Worm (Caenorhabditis elegans) whole organism, young adult: Measurements from ENCODE around the gene T04A6.2.

Experiments used
- B0336.3 ChIP-seq: fragments of 200-800 bp; sonication (Bioruptor generic); IDR thresholded peaks from 2 replicates; pipeline ENCODE4 v1.3.6; 2022; ENCODE audit warnings: missing genetic modification characterization, missing compliant biosample characterization
- C06A6.2 ChIP-seq: fragments of 200-800 bp; sonication (Bioruptor generic); conservative IDR thresholded peaks from 2 replicates; pipeline ENCODE4 v1.3.6; 2022; ENCODE audit warnings: missing genetic modification characterization, missing compliant biosample characterization
- F10E7.11 ChIP-seq: sonication (generic microtip); optimal IDR thresholded peaks from 2 replicates; lab custom pipeline; 2017; ENCODE audit warnings: mild to moderate bottlenecking, missing genetic modification characterization, moderate library complexity, missing compliant biosample characterization
- F37B4.10 ChIP-seq: fragments of 200-800 bp; sonication (Bioruptor generic); IDR thresholded peaks from 2 replicates; pipeline ENCODE4 v1.3.6; 2022; ENCODE audit warnings: missing genetic modification characterization, missing compliant biosample characterization
- F57C9.4 ChIP-seq: sonication (generic microtip); optimal IDR thresholded peaks from 2 replicates; lab custom pipeline; 2017; ENCODE audit warnings: mild to moderate bottlenecking, missing genetic modification characterization, missing compliant biosample characterization
- Y53F4B.3 ChIP-seq: fragments of 200-800 bp; sonication (Bioruptor generic); IDR thresholded peaks from 2 replicates; pipeline ENCODE4 v1.3.6; 2022; ENCODE audit warnings: missing genetic modification reagents, missing genetic modification characterization, missing compliant biosample characterization
- Y53G8AR.9 ChIP-seq: fragments of 200-800 bp; sonication (Bioruptor generic); conservative IDR thresholded peaks from 2 replicates; pipeline ENCODE4 v1.3.6; 2022; ENCODE audit warnings: missing genetic modification reagents, missing genetic modification characterization, missing compliant biosample characterization
- Y67H2A.10 ChIP-seq: fragments of 200-800 bp; sonication (Bioruptor generic); conservative IDR thresholded peaks from 2 replicates; pipeline ENCODE4 v1.3.6; 2022; ENCODE audit warnings: missing genetic modification reagents, missing genetic modification characterization, missing compliant biosample characterization
- ZK185.1 ChIP-seq: sonication (generic microtip); optimal IDR thresholded peaks from 2 replicates; lab custom pipeline; 2016; ENCODE audit warnings: mild to moderate bottlenecking, missing genetic modification characterization, missing compliant biosample characterization; ENCODE audit not compliant: poor library complexity, severe bottlenecking
- aptf-3 ChIP-seq: fragments of 200-800 bp; sonication (Bioruptor generic); IDR thresholded peaks from 2 replicates; pipeline ENCODE4 v1.3.6; 2022; ENCODE audit warnings: missing genetic modification characterization, missing compliant biosample characterization
- atf-7 ChIP-seq: sonication (generic microtip); optimal IDR thresholded peaks from 2 replicates; lab custom pipeline; 2017; ENCODE audit warnings: mild to moderate bottlenecking, missing genetic modification characterization, missing compliant biosample characterization
- athp-1 ChIP-seq: sonication (generic microtip); optimal IDR thresholded peaks from 2 replicates; lab custom pipeline; 2017; ENCODE audit warnings: mild to moderate bottlenecking, missing genetic modification characterization, missing compliant biosample characterization
- attf-5 ChIP-seq: fragments of 200-800 bp; sonication (Bioruptor generic); optimal IDR thresholded peaks from 2 replicates; lab custom pipeline; 2018; ENCODE audit warnings: mild to moderate bottlenecking, missing genetic modification characterization, missing compliant biosample characterization
- bed-1 ChIP-seq: fragments of 200-800 bp; sonication (Bioruptor generic); IDR thresholded peaks from 2 replicates; pipeline ENCODE4 v1.3.6; 2022; ENCODE audit warnings: missing genetic modification reagents, missing genetic modification characterization, missing compliant biosample characterization
- ccch-3 ChIP-seq: fragments of 200-800 bp; sonication (Bioruptor generic); optimal IDR thresholded peaks from 2 replicates; lab custom pipeline; 2018; ENCODE audit warnings: mild to moderate bottlenecking, missing genetic modification characterization, missing compliant biosample characterization
- ceh-40 ChIP-seq: fragments of 200-800 bp; sonication (Bioruptor generic); IDR thresholded peaks from 2 replicates; pipeline ENCODE4 v1.3.6; 2022; ENCODE audit warnings: missing genetic modification characterization, missing compliant biosample characterization
- dox-1 ChIP-seq: fragments of 200-800 bp; sonication (Bioruptor generic); IDR thresholded peaks from 2 replicates; pipeline ENCODE4 v1.3.6; 2022; ENCODE audit warnings: missing genetic modification reagents, missing genetic modification characterization, missing compliant biosample characterization
- dpl-1 ChIP-seq: fragments of 150-350 bp; optimal IDR thresholded peaks from 2 replicates; lab custom pipeline; 2014; ENCODE audit warnings: missing biosample characterization, missing genetic modification reagents, missing genetic modification characterization
- efl-1 ChIP-seq: fragments of 150-350 bp; optimal IDR thresholded peaks from 2 replicates; lab custom pipeline; 2014; ENCODE audit warnings: missing biosample characterization, missing genetic modification reagents, missing genetic modification characterization
- egrh-3 ChIP-seq: fragments of 200-800 bp; sonication (Bioruptor generic); IDR thresholded peaks from 2 replicates; pipeline ENCODE4 v1.3.6; 2022; ENCODE audit warnings: missing genetic modification reagents, missing genetic modification characterization, missing compliant biosample characterization
- ets-4 ChIP-seq: fragments of 200-800 bp; sonication (Bioruptor generic); optimal IDR thresholded peaks from 2 replicates; lab custom pipeline; 2018; ENCODE audit warnings: mild to moderate bottlenecking, missing genetic modification characterization, missing compliant biosample characterization
- hlh-26 ChIP-seq: fragments of 200-800 bp; sonication (Bioruptor generic); conservative IDR thresholded peaks from 2 replicates; pipeline ENCODE4 v1.3.6; 2022; ENCODE audit warnings: missing genetic modification reagents, missing genetic modification characterization, missing compliant biosample characterization
- let-607 ChIP-seq, 2 experiments: fragments of 200-800 bp in 1 of 2; sonication (Bioruptor generic) in 1 of 2; sonication (generic microtip) in 1 of 2; optimal IDR thresholded peaks; 2 replicates each; lab custom pipeline; 2016 to 2018; ENCODE audit warnings: mild to moderate bottlenecking in 2 of 2, missing compliant biosample characterization in 2 of 2, missing genetic modification characterization in 2 of 2, moderate library complexity in 2 of 2, missing genotype in 1 of 2
- lin-35 ChIP-seq, 3 experiments: fragments of 150-350 bp in 2 of 3; sonication (generic microtip) in 1 of 3; optimal IDR thresholded peaks; 2 replicates each; lab custom pipeline; 2014 to 2018; ENCODE audit warnings: missing biosample characterization in 3 of 3, missing genetic modification characterization in 3 of 3, missing genetic modification reagents in 3 of 3
- lin-40 ChIP-seq: sonication (generic microtip); optimal IDR thresholded peaks from 2 replicates; lab custom pipeline; 2016; ENCODE audit warnings: missing genetic modification characterization, mild to moderate bottlenecking, missing compliant biosample characterization, missing genotype, missing genetic modification reagents
- lin-54 ChIP-seq: fragments of 200-800 bp; sonication (Bioruptor generic); optimal IDR thresholded peaks from 2 replicates; lab custom pipeline; 2018; ENCODE audit warnings: mild to moderate bottlenecking, missing genetic modification characterization, missing compliant biosample characterization
- lsl-1 ChIP-seq: fragments of 200-800 bp; sonication (Bioruptor generic); optimal IDR thresholded peaks from 2 replicates; lab custom pipeline; 2018; ENCODE audit warnings: mild to moderate bottlenecking, missing genetic modification characterization, moderate library complexity, missing compliant biosample characterization
- madf-10 ChIP-seq: sonication (generic microtip); optimal IDR thresholded peaks from 2 replicates; lab custom pipeline; 2016; ENCODE audit warnings: mild to moderate bottlenecking, missing genetic modification characterization, missing compliant biosample characterization
- mcd-1 ChIP-seq: fragments of 200-800 bp; sonication (Bioruptor generic); IDR thresholded peaks from 2 replicates; pipeline ENCODE4 v1.3.6; 2022; ENCODE audit warnings: missing genetic modification reagents, missing genetic modification characterization, missing compliant biosample characterization
- mes-4 ChIP-seq: sonication (generic microtip); optimal IDR thresholded peaks from 2 replicates; lab custom pipeline; 2016; ENCODE audit warnings: missing genotype, missing genetic modification characterization, missing compliant biosample characterization
- nhr-27 ChIP-seq: fragments of 200-800 bp; sonication (Bioruptor generic); optimal IDR thresholded peaks from 2 replicates; lab custom pipeline; 2018; ENCODE audit warnings: mild to moderate bottlenecking, missing genetic modification characterization, moderate library complexity, missing compliant biosample characterization
- nhr-80 ChIP-seq: sonication (generic microtip); optimal IDR thresholded peaks from 2 replicates; lab custom pipeline; 2016; ENCODE audit warnings: missing genetic modification characterization, missing compliant biosample characterization
- nhr-90 ChIP-seq: sonication (generic microtip); optimal IDR thresholded peaks from 2 replicates; lab custom pipeline; 2016; ENCODE audit warnings: missing genotype, mild to moderate bottlenecking, missing genetic modification characterization, missing compliant biosample characterization
- snpc-1.1 ChIP-seq: sonication (generic microtip); optimal IDR thresholded peaks from 2 replicates; lab custom pipeline; 2017; ENCODE audit warnings: missing genetic modification characterization, mild to moderate bottlenecking, missing compliant biosample characterization, antibody characterized with exemption, moderate library complexity, missing genotype, missing genetic modification reagents; ENCODE audit not compliant: insufficient read depth
- somi-1 ChIP-seq: fragments of 200-800 bp; sonication (Bioruptor generic); optimal IDR thresholded peaks from 2 replicates; lab custom pipeline; 2018; ENCODE audit warnings: mild to moderate bottlenecking, missing genetic modification characterization, missing compliant biosample characterization
- tbp1 ChIP-seq: fragments of 200-800 bp; sonication (Bioruptor generic); optimal IDR thresholded peaks from 2 replicates; lab custom pipeline; 2018; ENCODE audit warnings: mild to moderate bottlenecking, missing genetic modification characterization, missing compliant biosample characterization
- unc-62 ChIP-seq: fragments of 150-350 bp; optimal IDR thresholded peaks from 2 replicates; lab custom pipeline; 2014; ENCODE audit warnings: missing biosample characterization, missing genetic modification reagents, missing genetic modification characterization
- xnd-1 ChIP-seq: sonication (generic microtip); optimal IDR thresholded peaks from 2 replicates; lab custom pipeline; 2016; ENCODE audit warnings: missing genotype, missing genetic modification reagents, missing genetic modification characterization, missing compliant biosample characterization
- ztf-26 ChIP-seq: sonication (generic microtip); optimal IDR thresholded peaks from 2 replicates; lab custom pipeline; 2017; ENCODE audit warnings: missing genetic modification characterization, missing compliant biosample characterization

The T04A6.2 gene

DNA sequence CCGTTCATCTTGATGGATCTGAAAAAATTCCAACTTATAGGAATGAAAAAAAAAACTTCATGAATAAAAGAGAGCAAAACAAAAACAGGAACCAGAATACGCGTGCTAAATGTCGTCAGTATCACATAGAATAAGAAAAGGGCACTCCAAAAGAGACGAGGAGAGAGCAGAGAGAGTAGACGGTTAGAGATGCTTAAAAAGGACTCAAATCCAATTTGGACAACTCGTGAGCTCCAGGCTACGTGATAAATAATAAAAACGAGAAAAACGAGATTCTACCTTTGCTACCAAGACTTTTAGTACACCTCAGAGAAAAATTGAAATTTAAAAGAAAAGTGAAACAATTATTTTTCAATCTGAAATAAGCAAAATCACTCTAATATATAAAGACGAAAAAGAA is 28.5 kb downstream of the T04A6.2 start, which contains the start of gene upp-1:
upp-1 (minus strand) TSS at position 18 of the 400 bp plus-strand sequence.
- TF ChIP-seq F10E7.11 (tag; lab: Kevin White, UChicago) (no peak), hlh-26 (GFP tag; lab: Robert Waterston, UW) (no peak), Y53G8AR.9 (GFP tag; lab: Robert Waterston, UW) (no peak), xnd-1 (tag; lab: Kevin White, UChicago) (no peak), F57C9.4 (no peak), tbp1 (no peak), Y67H2A.10 (GFP tag; lab: Robert Waterston, UW) (no peak), B0336.3 (GFP tag; lab: Robert Waterston, UW) (no peak), lsl-1 (no peak), F37B4.10 (GFP tag; lab: Robert Waterston, UW) (no peak), C06A6.2 (GFP tag; lab: Robert Waterston, UW) (no peak), mes-4 (tag; lab: Kevin White, UChicago) (no peak)

DNA sequence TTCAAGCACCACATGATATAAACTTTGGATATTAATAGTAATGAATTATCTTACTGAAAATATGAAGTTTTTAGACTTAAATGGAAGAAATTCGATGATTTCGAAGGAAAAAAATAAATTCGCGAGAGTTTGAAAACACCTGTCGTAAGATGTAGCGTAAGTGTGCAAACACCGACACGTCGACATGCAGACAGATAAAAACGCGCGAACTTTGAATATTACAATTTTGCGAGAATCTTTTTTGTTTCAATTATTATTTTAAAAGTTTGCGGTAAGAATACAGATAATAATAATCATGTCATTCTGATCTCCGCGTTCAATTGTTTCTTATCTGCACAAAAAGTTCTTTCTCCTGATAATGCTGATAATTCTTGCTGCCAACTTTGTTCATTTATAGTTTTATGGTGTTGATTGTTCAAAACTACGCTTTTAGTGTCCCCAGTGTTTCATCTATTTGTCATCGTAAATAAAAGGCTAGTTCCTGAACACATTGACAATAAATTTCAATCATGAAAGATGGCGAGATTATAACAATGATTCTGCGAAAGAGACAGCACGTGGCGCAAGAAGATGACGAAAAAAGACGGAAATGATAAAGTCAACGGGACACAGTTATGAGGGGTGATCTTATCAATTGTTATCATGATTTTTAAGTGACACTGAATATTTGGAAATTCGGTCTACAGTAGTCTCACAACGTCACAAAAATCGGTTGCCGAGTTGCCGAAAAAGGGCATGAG is 29.4 kb downstream of the T04A6.2 start:
- TF ChIP-seq madf-10 (tag; lab: Kevin White, UChicago) (peak; percentile 0), lin-35 (GFP tag; optimal IDR thresholded peaks at IDR 0.05; lab: Kevin White, UChicago) (no peak), let-607 (tag; optimal IDR thresholded peaks at IDR 0.05; lab: Kevin White, UChicago) (peak; percentile 46 to 84), ccch-3 (GFP tag; lab: Kevin White, UChicago) (no peak), nhr-80 (tag; lab: Kevin White, UChicago) (peak; percentile 95), ets-4 (GFP tag; lab: Kevin White, UChicago) (peak; percentile 81), ceh-40 (GFP tag; lab: Robert Waterston, UW) (no peak), snpc-1.1 (tag; lab: Kevin White, UChicago) (no peak), lin-40 (tag; lab: Kevin White, UChicago) (peak; percentile 67), unc-62 (peak; percentile 12), mcd-1 (GFP tag; lab: Robert Waterston, UW) (no peak), dpl-1 (GFP tag; lab: Kevin White, UChicago) (peak; percentile 12), egrh-3 (GFP tag; lab: Robert Waterston, UW) (no peak), bed-1 (GFP tag; lab: Robert Waterston, UW) (no peak), athp-1 (tag; lab: Kevin White, UChicago) (no peak), B0336.3 (GFP tag; lab: Robert Waterston, UW) (peak; percentile 25; the same call in 1 of the 2 replicates), atf-7 (peak; percentile 67), ztf-26 (tag; lab: Kevin White, UChicago) (peak; percentile 29), attf-5 (GFP tag; lab: Kevin White, UChicago) (no peak), ZK185.1 (tag; lab: Kevin White, UChicago) (peak; percentile 14), dox-1 (GFP tag; lab: Robert Waterston, UW) (0 out of 2 replicates have a peak, but pooled peaks have one; percentile 28), nhr-90 (tag; lab: Kevin White, UChicago) (peak; percentile 31), nhr-27 (no peak), lin-54 (peak; percentile 7), Y53F4B.3 (GFP tag; lab: Robert Waterston, UW) (no peak), somi-1 (GFP tag; lab: Kevin White, UChicago) (no peak), efl-1 (GFP tag; lab: Kevin White, UChicago) (peak; percentile 17), aptf-3 (GFP tag; lab: Robert Waterston, UW) (no peak)
